Worm (Caenorhabditis elegans): Measurements from ENCODE around the gene vamp-7.

The vamp-7 gene

DNA sequence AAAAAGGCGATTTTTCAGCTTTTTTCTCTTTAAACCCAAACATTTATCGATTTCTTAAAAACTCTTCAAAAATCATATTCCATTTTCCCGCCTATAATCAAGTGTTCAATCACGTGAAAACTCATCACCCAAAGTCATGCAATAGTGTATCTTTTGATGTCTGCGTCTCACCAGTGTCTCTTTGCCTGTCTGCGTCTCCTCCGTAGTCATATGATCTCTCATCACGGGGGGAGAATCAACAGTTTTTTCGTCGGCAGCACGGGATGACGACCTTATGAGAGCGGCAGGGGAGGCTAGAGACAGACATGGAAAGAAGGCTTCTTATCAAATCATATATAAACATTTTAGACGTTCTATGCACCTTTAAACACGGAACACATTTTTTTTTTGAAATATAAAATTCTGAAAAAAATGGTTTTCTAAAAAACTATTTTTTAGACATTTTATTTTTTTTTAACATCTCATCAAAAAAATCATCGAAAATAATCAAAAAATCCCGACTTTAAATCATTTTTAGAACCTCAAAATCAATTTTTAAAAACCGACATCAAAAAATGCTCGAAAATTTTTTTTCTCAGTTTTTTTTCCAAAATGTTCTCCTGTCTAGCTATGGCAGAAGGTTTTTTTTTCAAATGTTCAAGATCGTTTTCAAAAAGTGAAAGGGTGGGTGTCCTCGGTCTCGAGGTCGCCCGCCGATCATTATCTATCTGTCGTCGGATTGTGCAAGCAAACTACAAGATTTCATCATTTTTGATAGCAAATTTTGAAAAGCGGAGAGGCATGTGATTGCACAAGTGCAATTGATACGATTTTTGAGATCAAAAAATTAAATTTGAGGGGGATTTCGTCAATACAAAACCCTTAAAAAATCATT, 5.6 kb upstream of the vamp-7 start (continued):
- TF ChIP-seq elt-3 (tag; optimal IDR thresholded peaks at IDR 0.05) (no peak), fos-1 (tag; optimal IDR thresholded peaks at IDR 0.05) (peak; percentile 96), lsy-2 (tag; optimal IDR thresholded peaks at IDR 0.05) (peak; percentile 85 to 96), nhr-12 (tag; optimal IDR thresholded peaks at IDR 0.05) (peak; percentile 42), unc-39 (tag; optimal IDR thresholded peaks at IDR 0.05) (no peak), peb-1 (tag; optimal IDR thresholded peaks at IDR 0.05) (no peak), ceh-16 (tag; optimal IDR thresholded peaks at IDR 0.05) (no peak), zag-1 (tag; optimal IDR thresholded peaks at IDR 0.05) (peak; percentile 14), unc-62 (GFP tag; optimal IDR thresholded peaks at IDR 0.05) (peak; percentile 86), lin-11 (tag; optimal IDR thresholded peaks at IDR 0.05) (peak; percentile 95), snpc-4 (tag; optimal IDR thresholded peaks at IDR 0.05) (peak; percentile 81), lin-39 (tag; optimal IDR thresholded peaks at IDR 0.05) (no peak)

DNA sequence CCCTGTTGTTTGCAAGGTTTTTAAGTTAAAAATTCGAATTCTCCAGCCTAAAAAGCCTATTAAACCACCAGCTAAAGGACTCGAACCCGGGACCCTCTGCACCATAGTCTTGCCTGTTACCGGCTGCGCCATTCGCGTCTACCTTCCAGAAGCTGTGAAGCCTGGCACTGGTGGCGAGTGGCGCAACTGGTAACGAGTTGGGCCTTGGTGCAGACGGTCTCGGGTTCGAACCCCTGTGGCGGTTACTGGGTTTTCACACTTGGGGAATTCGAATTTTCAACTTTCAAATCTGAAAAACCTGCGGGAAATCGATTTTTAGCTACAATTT, 5.0 kb upstream of the vamp-7 start:
- no peak for TF ChIP-seq ztf-1 (GFP tag; conservative IDR thresholded peaks at IDR 0.05)

DNA sequence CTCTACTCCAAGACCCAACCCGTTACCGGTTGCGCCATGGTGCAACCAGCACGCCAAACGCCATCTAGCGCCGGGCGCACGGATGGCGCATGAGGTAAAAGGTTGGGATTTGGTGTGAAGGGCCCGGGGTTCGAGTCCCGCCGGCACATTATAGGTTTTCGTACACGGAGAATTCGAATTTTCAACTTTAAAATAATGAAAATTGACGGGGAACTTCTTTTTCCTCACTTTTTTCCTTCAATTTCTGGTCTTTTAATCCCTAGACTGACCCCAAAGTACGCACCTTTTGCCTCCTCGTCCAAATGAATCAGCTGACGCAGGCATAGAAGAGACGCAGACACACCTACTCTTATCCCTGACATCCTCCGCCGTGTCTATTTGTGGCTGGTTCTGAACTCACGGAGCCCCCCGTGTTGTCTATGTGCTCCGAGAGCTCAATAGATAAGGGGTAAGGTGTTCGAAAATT, 4.3 kb upstream of the vamp-7 start:
- peak; percentile 10 for TF ChIP-seq nhr-21 (tag; optimal IDR thresholded peaks at IDR 0.05)
- TF ChIP-seq C34F6.9 (tag; optimal IDR thresholded peaks at IDR 0.05), result peak; percentile 37
- TF ChIP-seq crh-2 (tag; optimal IDR thresholded peaks at IDR 0.05), result no peak
- peak; percentile 68 for TF ChIP-seq sma-9 (GFP tag; optimal IDR thresholded peaks at IDR 0.05)
- TF ChIP-seq sma-9 (tag; optimal IDR thresholded peaks at IDR 0.05), result no peak
- TF ChIP-seq nhr-25 (tag; optimal IDR thresholded peaks at IDR 0.05), result peak; percentile 13
- peak; percentile 73 for TF ChIP-seq nhr-129 (tag; optimal IDR thresholded peaks at IDR 0.05)
- peak; percentile 19 for TF ChIP-seq lin-13 (GFP tag; optimal IDR thresholded peaks at IDR 0.05)
- TF ChIP-seq skn-1 (tag; optimal IDR thresholded peaks at IDR 0.05), result no peak
- TF ChIP-seq lsy-2 (tag; optimal IDR thresholded peaks at IDR 0.05), result peak in 1 of 2 experiments; percentile 34
- peak; percentile 44 for TF ChIP-seq Y55F3AM.14 (GFP tag; optimal IDR thresholded peaks at IDR 0.05)
- no peak for TF ChIP-seq blmp-1 (tag; optimal IDR thresholded peaks at IDR 0.05; ENCODE audit: insufficient read depth)

DNA sequence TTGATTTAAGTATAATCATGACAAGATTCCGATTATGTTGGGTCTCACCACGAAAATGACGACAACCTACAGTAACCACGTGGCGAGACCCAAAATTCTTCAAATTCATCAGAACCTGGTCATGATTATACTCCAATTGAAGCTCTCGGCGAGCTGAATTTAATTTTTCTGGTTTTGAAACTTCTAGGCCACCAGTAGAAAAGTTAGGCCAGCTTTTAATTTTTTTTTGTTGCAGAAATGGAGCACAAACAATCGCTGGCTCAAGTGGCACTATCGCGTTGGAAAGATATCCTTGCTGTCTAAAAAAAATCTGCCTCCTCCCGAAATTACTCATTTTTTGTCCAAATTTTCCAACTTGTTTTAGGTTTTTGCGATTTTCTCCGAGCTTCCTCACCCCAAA, 1.3 kb upstream of the vamp-7 start:
- TF ChIP-seq nhr-6 (tag; optimal IDR thresholded peaks at IDR 0.05), result no peak
- no peak for TF ChIP-seq sma-3 (GFP tag; optimal IDR thresholded peaks at IDR 0.05)
- no peak for TF ChIP-seq unc-55 (GFP tag; optimal IDR thresholded peaks at IDR 0.05)

DNA sequence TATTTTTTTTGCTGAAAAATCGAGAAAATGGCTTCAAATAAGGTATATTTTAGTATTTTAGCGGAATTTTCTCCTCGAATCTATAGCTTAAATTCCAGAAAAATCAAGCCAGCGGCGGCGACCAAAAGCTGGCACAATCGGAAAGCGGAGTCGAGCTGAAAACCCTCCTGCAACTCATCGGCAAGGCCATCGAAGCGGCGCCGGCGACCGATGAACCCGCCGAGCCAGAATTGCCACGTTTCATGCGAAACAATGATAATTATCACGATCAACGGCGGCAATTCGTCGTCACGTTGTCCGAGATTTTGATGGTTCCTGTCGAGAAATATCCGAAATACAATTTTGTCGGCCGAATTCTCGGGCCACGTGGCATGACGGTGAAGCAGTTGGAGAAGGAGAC, 2.6 kb downstream of the vamp-7 start, which contains the start of gene Y69A2AR.32:
Gene Y69A2AR.32, plus strand, starts transcription at position 28 of the 400 bp plus-strand sequence.
- TF ChIP-seq nhr-11 (tag; optimal IDR thresholded peaks at IDR 0.05), result no peak
- no peak for TF ChIP-seq ztf-1 (GFP tag; conservative IDR thresholded peaks at IDR 0.05)
- no peak for TF ChIP-seq ceh-82 (tag; optimal IDR thresholded peaks at IDR 0.05)
- no peak for TF ChIP-seq ama-1 (optimal IDR thresholded peaks at IDR 0.05)
- no peak for TF ChIP-seq F13H6.1 (tag; optimal IDR thresholded peaks at IDR 0.05)
- TF ChIP-seq nhr-77 (tag; optimal IDR thresholded peaks at IDR 0.05), result no peak
- no peak for TF ChIP-seq blmp-1 (tag; optimal IDR thresholded peaks at IDR 0.05; ENCODE audit: insufficient read depth)
- no peak for TF ChIP-seq lin-13 (GFP tag; optimal IDR thresholded peaks at IDR 0.05)
- TF ChIP-seq gmeb-1 (tag; optimal IDR thresholded peaks at IDR 0.05), result no peak
- TF ChIP-seq nhr-12 (tag; optimal IDR thresholded peaks at IDR 0.05), result no peak
- TF ChIP-seq lsy-2 (tag; optimal IDR thresholded peaks at IDR 0.05), result no peak
- no peak for TF ChIP-seq egl-27 (tag; optimal IDR thresholded peaks at IDR 0.05)
- TF ChIP-seq nhr-25 (tag; optimal IDR thresholded peaks at IDR 0.05), result no peak
